Fruit fly (Drosophila melanogaster) whole organism, pupa: ENCODE measurements around the gene CG10428.
A peak's percentile ranks its signal among the peaks of the same experiment; 100 is the strongest.

Experiments used
- CG10348 ChIP-seq: fragments of 200-800 bp; sonication (Bioruptor generic); IDR thresholded peaks from 2 replicates; pipeline ENCODE4 v1.3.6; 2022; ENCODE audit warnings: missing biosample characterization, missing genetic modification characterization
- CG12605 ChIP-seq: fragments of 200-800 bp; sonication (Bioruptor generic); IDR thresholded peaks from 2 replicates; pipeline ENCODE4 v1.3.6; 2022; ENCODE audit warnings: missing biosample characterization, missing genetic modification characterization
- CG14655 ChIP-seq: fragments of 200-800 bp; sonication (Bioruptor generic); optimal IDR thresholded peaks from 3 replicates; lab custom pipeline; 2017; ENCODE audit warnings: mild to moderate bottlenecking, missing biosample characterization, missing genetic modification reagents, missing genetic modification characterization
- CG15710 ChIP-seq: fragments of 200-800 bp; sonication (Bioruptor generic); optimal IDR thresholded peaks from 2 replicates; lab custom pipeline; 2018; ENCODE audit warnings: missing biosample characterization, mild to moderate bottlenecking, missing genetic modification characterization, moderate library complexity
- CG32121 ChIP-seq: fragments of 200-800 bp; sonication (Bioruptor generic); IDR thresholded peaks from 2 replicates; pipeline ENCODE4 v1.3.6; 2022; ENCODE audit warnings: missing biosample characterization, missing genetic modification characterization
- CG34367 ChIP-seq: fragments of 200-800 bp; sonication (Bioruptor generic); optimal IDR thresholded peaks from 2 replicates; lab custom pipeline; 2018; ENCODE audit warnings: missing biosample characterization, mild to moderate bottlenecking, missing genetic modification characterization
- CG4496 ChIP-seq: fragments of 200-800 bp; sonication (Bioruptor generic); IDR thresholded peaks from 3 replicates; pipeline ENCODE4 v1.3.6; 2022; ENCODE audit warnings: missing biosample characterization, missing genetic modification characterization
- CG8159 ChIP-seq: fragments of 200-800 bp; sonication (Bioruptor generic); optimal IDR thresholded peaks from 3 replicates; lab custom pipeline; 2018; ENCODE audit warnings: missing biosample characterization, mild to moderate bottlenecking, missing genetic modification characterization, moderate library complexity
- CG8301 ChIP-seq: fragments of 200-800 bp; sonication (Bioruptor generic); optimal IDR thresholded peaks from 2 replicates; lab custom pipeline; 2018; ENCODE audit warnings: missing biosample characterization, mild to moderate bottlenecking, missing genetic modification characterization
- D1 ChIP-seq: fragments of 200-800 bp; sonication (Bioruptor generic); optimal IDR thresholded peaks from 2 replicates; lab custom pipeline; 2018; ENCODE audit warnings: missing biosample characterization, mild to moderate bottlenecking, missing genetic modification characterization, moderate library complexity
- Pif1B ChIP-seq: fragments of 200-800 bp; sonication (Bioruptor generic); optimal IDR thresholded peaks from 3 replicates; lab custom pipeline; 2016; ENCODE audit warnings: missing biosample characterization, missing genetic modification characterization
- Snoo ChIP-seq: fragments of 200-800 bp; sonication (Bioruptor generic); optimal IDR thresholded peaks from 3 replicates; lab custom pipeline; 2017; ENCODE audit warnings: missing biosample characterization, mild to moderate bottlenecking, missing genetic modification characterization, inconsistent platforms
- fd96Ca ChIP-seq: fragments of 200-800 bp; sonication (Bioruptor generic); IDR thresholded peaks from 3 replicates; pipeline ENCODE4 v1.3.6; 2022; ENCODE audit warnings: missing biosample characterization, missing genetic modification characterization
- rn ChIP-seq: fragments of 200-800 bp; sonication (Bioruptor generic); IDR thresholded peaks from 2 replicates; pipeline ENCODE4 v1.3.6; 2022; ENCODE audit warnings: missing biosample characterization, missing genetic modification characterization

DNA sequence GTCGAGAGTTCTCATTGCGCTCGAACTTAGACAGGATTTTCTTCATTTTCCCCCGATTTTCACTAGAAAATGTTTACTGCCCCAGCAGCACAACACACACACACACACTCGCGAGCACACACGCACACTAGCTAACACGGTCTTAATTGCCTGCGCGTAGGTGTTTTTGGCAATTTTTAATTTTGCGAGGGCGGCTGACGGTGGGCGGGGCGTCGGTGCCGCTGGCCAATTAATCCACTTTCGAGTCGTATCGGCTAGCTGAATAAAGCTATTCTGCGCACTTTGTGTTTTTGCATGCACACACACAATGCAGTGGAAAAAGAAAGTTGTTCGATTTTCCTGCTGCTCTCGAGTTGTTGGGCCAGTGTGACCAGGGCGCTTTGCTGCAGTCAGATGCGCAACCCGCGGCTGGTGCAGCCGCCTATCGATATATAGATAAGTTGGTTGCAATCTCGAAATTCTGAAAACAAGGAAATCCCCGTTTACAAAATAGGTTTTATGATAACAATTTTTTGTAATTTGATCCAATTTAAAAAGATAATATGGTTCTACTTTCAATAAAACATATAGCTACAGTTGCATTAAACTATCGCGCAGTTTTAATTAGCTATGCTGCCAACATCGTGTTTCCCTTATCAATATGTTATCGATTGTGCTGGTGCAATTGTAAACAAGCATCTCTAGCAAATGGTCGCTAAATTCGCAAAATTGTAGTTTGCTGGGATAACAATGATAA, 19.9 kb downstream of the CG10428 start, which contains the start of the genes Nak and Tango6:
- TF ChIP-seq D1 (tag; lab: Kevin White, UChicago) (no peak), Pif1B (GFP tag; lab: Kevin White, UChicago) (no peak), fd96Ca (GFP tag; lab: Robert Waterston, UW) (no peak), CG15710 (tag; lab: Kevin White, UChicago) (peak; percentile 25), CG8159 (tag; lab: Kevin White, UChicago) (peak; percentile 33), CG8301 (no peak), CG34367 (tag; lab: Kevin White, UChicago) (no peak), CG32121 (GFP tag; lab: Robert Waterston, UW) (no peak), CG4496 (GFP tag; lab: Robert Waterston, UW) (no peak), Snoo (tag; lab: Kevin White, UChicago) (no peak), CG10348 (GFP tag; lab: Robert Waterston, UW) (no peak), CG12605 (GFP tag; lab: Robert Waterston, UW) (no peak), rn (GFP tag; lab: Robert Waterston, UW) (no peak), CG14655 (GFP tag; lab: Kevin White, UChicago) (no peak)
